Fruit fly (Drosophila melanogaster): ENCODE results near the gene CG5412.
A peak's percentile ranks its signal among the peaks of the same experiment; 100 is the strongest.

Gene CG5412

DNA sequence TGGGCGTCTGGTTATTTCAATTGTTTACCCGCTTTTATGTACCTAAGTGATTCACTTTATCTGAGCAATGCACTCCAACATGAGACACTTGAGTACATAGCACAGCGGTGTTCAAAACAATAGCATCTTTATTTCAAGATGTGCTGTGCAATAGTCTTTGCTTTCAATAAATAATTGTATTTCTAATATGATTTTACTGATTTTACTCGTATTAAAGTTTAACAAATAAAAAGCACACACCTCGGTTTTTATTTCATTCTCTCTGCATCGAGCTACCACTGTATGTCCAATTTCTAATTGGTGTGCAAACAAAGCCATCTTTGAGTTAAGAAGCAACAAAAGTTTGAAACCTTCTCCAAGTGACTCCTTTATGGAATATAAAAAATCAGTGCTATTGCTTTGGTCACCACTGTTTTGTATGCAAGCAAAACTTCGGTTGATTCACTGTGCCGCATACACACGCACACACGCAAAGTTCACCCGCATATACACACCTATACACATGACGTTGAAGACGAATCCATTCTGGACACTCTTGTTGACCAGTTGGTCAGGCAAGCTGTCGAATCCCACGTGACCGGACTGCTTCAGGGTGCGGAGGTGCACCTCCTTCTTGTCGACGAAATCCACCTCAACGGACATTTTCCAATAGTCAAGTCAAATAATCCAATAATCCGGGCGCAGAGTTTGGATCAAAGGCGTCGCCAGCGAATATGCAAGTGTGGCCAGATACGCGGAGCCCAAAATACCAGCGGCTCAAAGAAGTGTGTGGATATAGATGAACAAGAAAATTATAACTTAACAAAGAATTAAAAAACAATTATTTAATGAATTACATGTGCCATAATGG, 11.0 kb downstream of the CG5412 start, which contains the start of gene Septin2 (continued):
- TF ChIP-seq CG16863 (GFP tag; optimal IDR thresholded peaks at IDR 0.05): peak; percentile 80
- TF ChIP-seq Hmr (GFP tag; optimal IDR thresholded peaks at IDR 0.05): peak; percentile 68
- TF ChIP-seq caup (GFP tag; optimal IDR thresholded peaks at IDR 0.05; ENCODE audit: severe bottlenecking): peak; percentile 68
- peak; percentile 83 for TF ChIP-seq nom (GFP tag; optimal IDR thresholded peaks at IDR 0.05)
- TF ChIP-seq CG4424 (GFP tag; optimal IDR thresholded peaks at IDR 0.05): peak; percentile 83
- TF ChIP-seq NC2β (GFP tag; optimal IDR thresholded peaks at IDR 0.05): peak; percentile 64
- peak; percentile 84 for TF ChIP-seq CG2712 (tag; optimal IDR thresholded peaks at IDR 0.05)
- TF ChIP-seq kni (GFP tag; optimal IDR thresholded peaks at IDR 0.05): peak; percentile 71
- TF ChIP-seq Sry-δ (GFP tag; optimal IDR thresholded peaks at IDR 0.05): peak; percentile 9
- no peak for TF ChIP-seq hb (GFP tag; IDR thresholded peaks at IDR 0.05; ENCODE audit: partially characterized antibody)
- peak; percentile 58 for TF ChIP-seq Side (GFP tag; optimal IDR thresholded peaks at IDR 0.05)
- TF ChIP-seq CG17802 (tag; optimal IDR thresholded peaks at IDR 0.05): peak; percentile 66
- peak; percentile 78 for TF ChIP-seq CG13296 (GFP tag; optimal IDR thresholded peaks at IDR 0.05)
- peak; percentile 32 for TF ChIP-seq D19B (GFP tag; optimal IDR thresholded peaks at IDR 0.05)
- peak; percentile 37 for TF ChIP-seq CG8290 (GFP tag; optimal IDR thresholded peaks at IDR 0.05)
- peak in 1 of 2 experiments; percentile 61 for TF ChIP-seq CG8290 (tag; optimal IDR thresholded peaks at IDR 0.05)
- peak; percentile 72 for TF ChIP-seq gfzf (GFP tag; optimal IDR thresholded peaks at IDR 0.05)
- peak; percentile 19 for TF ChIP-seq HmgZ (tag; optimal IDR thresholded peaks at IDR 0.05)
- peak; percentile 75 for TF ChIP-seq sisA (GFP tag; IDR thresholded peaks at IDR 0.05)
- TF ChIP-seq chinmo (GFP tag; IDR thresholded peaks at IDR 0.05; ENCODE audit: partially characterized antibody): 0 out of 4 replicates have a peak, but pooled peaks have one; percentile 28
- peak; percentile 35 for TF ChIP-seq CG4707 (GFP tag; optimal IDR thresholded peaks at IDR 0.05)
- TF ChIP-seq bcd (GFP tag; optimal IDR thresholded peaks at IDR 0.05): peak; percentile 75
- TF ChIP-seq CG15011 (GFP tag; optimal IDR thresholded peaks at IDR 0.05): peak; percentile 68
- peak; percentile 80 for TF ChIP-seq CG3281 (GFP tag; optimal IDR thresholded peaks at IDR 0.05)
- peak; percentile 14 for TF ChIP-seq Dip3 (GFP tag; optimal IDR thresholded peaks at IDR 0.05)
- peak; percentile 23 for TF ChIP-seq sug (tag; optimal IDR thresholded peaks at IDR 0.05)
- peak; percentile 62 for TF ChIP-seq seq (GFP tag; IDR thresholded peaks at IDR 0.05)
- peak; percentile 75 for TF ChIP-seq CG12942 (GFP tag; optimal IDR thresholded peaks at IDR 0.05)
- TF ChIP-seq CG17568 (GFP tag; optimal IDR thresholded peaks at IDR 0.05): peak; percentile 77
- peak; percentile 40 for TF ChIP-seq CG12155 (GFP tag; optimal IDR thresholded peaks at IDR 0.05)
- TF ChIP-seq Awh (GFP tag; IDR thresholded peaks at IDR 0.05): peak; percentile 51; the same call in 1 of the 2 replicates
- TF ChIP-seq CG10209 (GFP tag; optimal IDR thresholded peaks at IDR 0.05): peak; percentile 83
- peak; percentile 67; the same call in 1 of the 2 replicates for TF ChIP-seq ttk (GFP tag; IDR thresholded peaks at IDR 0.05)
- peak; percentile 68 for TF ChIP-seq CG1647 (GFP tag; optimal IDR thresholded peaks at IDR 0.05)
- TF ChIP-seq HLH4C (GFP tag; IDR thresholded peaks at IDR 0.05; ENCODE audit: partially characterized antibody): no peak
- TF ChIP-seq fu2 (GFP tag; optimal IDR thresholded peaks at IDR 0.05): peak; percentile 6
- peak; percentile 26 for TF ChIP-seq disco-r (GFP tag; optimal IDR thresholded peaks at IDR 0.05)
- TF ChIP-seq klu (GFP tag; IDR thresholded peaks at IDR 0.05): no peak
- TF ChIP-seq lov (optimal IDR thresholded peaks at IDR 0.05): no peak
- TF ChIP-seq lov (GFP tag; IDR thresholded peaks at IDR 0.05): 0 out of 3 replicates have a peak, but pooled peaks have one; percentile 21
- TF ChIP-seq croc (GFP tag; conservative IDR thresholded peaks at IDR 0.05): peak; percentile 57; the same call in 1 of the 3 replicates
- TF ChIP-seq CG18011 (GFP tag; optimal IDR thresholded peaks at IDR 0.05): peak; percentile 31
- TF ChIP-seq CG13775 (GFP tag; optimal IDR thresholded peaks at IDR 0.05): peak; percentile 75
- TF ChIP-seq pnt (GFP tag; optimal IDR thresholded peaks at IDR 0.05): peak; percentile 59
- TF ChIP-seq sim (GFP tag; IDR thresholded peaks at IDR 0.05): peak; percentile 44; the same call in 1 of the 2 replicates
- peak; percentile 21; the same call in 1 of the 3 replicates for TF ChIP-seq CG7963 (GFP tag; IDR thresholded peaks at IDR 0.05; ENCODE audit: partially characterized antibody)
- TF ChIP-seq aop (GFP tag; IDR thresholded peaks at IDR 0.05): no peak
- TF ChIP-seq Atf3 (GFP tag; optimal IDR thresholded peaks at IDR 0.05): peak; percentile 53

Measured in whole organism, embryonic.